Worm (Caenorhabditis elegans) whole organism, mixed stage, embryonic: ENCODE measurements around the gene twk-14.

Source experiments
- blmp-1 ChIP-seq: fragments of 150-350 bp; optimal IDR thresholded peaks from 2 replicates; lab custom pipeline; 2014; ENCODE audit warnings: missing biosample characterization, missing genetic modification characterization
- ceh-43 ChIP-seq: fragments of 200-800 bp; sonication (Bioruptor generic); optimal IDR thresholded peaks from 2 replicates; lab custom pipeline; 2018; ENCODE audit warnings: mild to moderate bottlenecking, missing genetic modification characterization, moderate library complexity, missing compliant biosample characterization
- hlh-1 ChIP-seq: fragments of 150-350 bp; optimal IDR thresholded peaks from 2 replicates; lab custom pipeline; 2014; ENCODE audit warnings: missing biosample characterization, missing genetic modification reagents, missing genetic modification characterization
- lin-13 ChIP-seq: fragments of 150-350 bp; optimal IDR thresholded peaks from 2 replicates; lab custom pipeline; 2014; ENCODE audit warnings: missing biosample characterization, missing genetic modification characterization
- mep-1 ChIP-seq: fragments of 150-350 bp; optimal IDR thresholded peaks from 2 replicates; lab custom pipeline; 2017; ENCODE audit warnings: missing biosample characterization, missing genetic modification reagents, missing genetic modification characterization, inconsistent platforms
- nhr-237 ChIP-seq: fragments of 150-350 bp; optimal IDR thresholded peaks from 2 replicates; lab custom pipeline; 2014; ENCODE audit warnings: missing biosample characterization, missing genetic modification characterization
- snpc-4 ChIP-seq: fragments of 150-350 bp; optimal IDR thresholded peaks from 2 replicates; lab custom pipeline; 2014; ENCODE audit warnings: missing biosample characterization, missing genetic modification characterization
- ztf-11 ChIP-seq: fragments of 150-350 bp; optimal IDR thresholded peaks from 2 replicates; lab custom pipeline; 2014; ENCODE audit warnings: missing biosample characterization, missing genetic modification characterization

DNA sequence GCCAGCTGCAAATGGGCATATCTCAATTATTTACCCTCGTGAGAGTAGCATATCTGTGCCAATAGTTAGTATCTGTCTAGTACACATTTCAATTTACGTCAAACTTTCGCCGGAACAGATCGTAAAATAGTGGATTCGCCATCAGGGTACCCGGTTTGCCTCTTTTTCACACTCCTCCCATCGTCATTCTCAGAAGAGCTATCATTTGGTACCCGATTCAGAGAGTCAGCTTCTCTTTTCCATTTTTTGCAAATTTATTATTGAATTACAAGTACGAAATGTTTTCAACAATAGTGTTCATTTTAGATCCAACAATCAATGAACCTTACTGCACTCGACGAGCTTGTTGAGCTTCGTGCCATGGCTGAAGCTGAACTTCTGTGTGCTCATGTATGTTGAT is 33.5 kb upstream of the twk-14 start, which contains the start of gene C54D10.5:
- TF ChIP-seq ztf-11 (tag; lab: Kevin White, UChicago): no peak
- TF ChIP-seq ceh-43 (GFP tag; lab: Kevin White, UChicago): no peak
- no peak for TF ChIP-seq hlh-1 (tag; lab: Kevin White, UChicago)
- no peak for TF ChIP-seq snpc-4 (tag; lab: Kevin White, UChicago)
- no peak for TF ChIP-seq nhr-237
- no peak for TF ChIP-seq mep-1 (tag; lab: Kevin White, UChicago)
- TF ChIP-seq lin-13 (tag; lab: Kevin White, UChicago): no peak
- TF ChIP-seq blmp-1 (tag; lab: Kevin White, UChicago): no peak
